Fruit fly (Drosophila melanogaster) whole organism, embryonic: ENCODE measurements around the gene CG6168.

ENCODE experiments used
- Aef1 ChIP-seq: fragments of 200-800 bp; sonication (Bioruptor generic); IDR thresholded peaks from 3 replicates; pipeline ENCODE4 v1.3.6; 2022; ENCODE audit warnings: missing biosample characterization, missing genetic modification characterization
- Awh ChIP-seq: fragments of 200-800 bp; sonication (Bioruptor generic); IDR thresholded peaks from 2 replicates; pipeline ENCODE4, ENCODE4 v1.3.6; 2022; ENCODE audit warnings: missing biosample characterization, missing genetic modification characterization
- CG10274 ChIP-seq: fragments of 200-800 bp; sonication (Bioruptor generic); optimal IDR thresholded peaks from 3 replicates; lab custom pipeline; 2017; ENCODE audit warnings: missing biosample characterization, mild to moderate bottlenecking, missing genetic modification characterization
- CG1233 ChIP-seq: fragments of 200-800 bp; sonication (Bioruptor generic); optimal IDR thresholded peaks from 4 replicates; lab custom pipeline; 2018; ENCODE audit warnings: missing biosample characterization, mild to moderate bottlenecking, missing genetic modification characterization
- CG14965 ChIP-seq: fragments of 200-800 bp; sonication (Bioruptor generic); optimal IDR thresholded peaks from 2 replicates; lab custom pipeline; 2016; ENCODE audit warnings: missing biosample characterization, missing genetic modification characterization, borderline replicate concordance
- CG1832 ChIP-seq: fragments of 200-800 bp; sonication (Bioruptor generic); optimal IDR thresholded peaks from 2 replicates; lab custom pipeline; 2017; ENCODE audit warnings: missing biosample characterization, mild to moderate bottlenecking, missing genetic modification characterization, inconsistent platforms
- CG18599 ChIP-seq: fragments of 200-800 bp; sonication (Bioruptor generic); optimal IDR thresholded peaks from 3 replicates; lab custom pipeline; 2017; ENCODE audit warnings: missing biosample characterization, missing genetic modification characterization, mild to moderate bottlenecking, moderate library complexity, missing genetic modification reagents
- CG31224 ChIP-seq: fragments of 200-800 bp; sonication (Bioruptor generic); IDR thresholded peaks from 2 replicates; pipeline ENCODE4 v1.3.6; 2022; ENCODE audit warnings: missing biosample characterization, missing genetic modification characterization
- CG3847 ChIP-seq: fragments of 200-800 bp; sonication (Bioruptor generic); IDR thresholded peaks from 2 replicates; pipeline ENCODE4 v1.3.6; 2022; ENCODE audit warnings: missing biosample characterization, missing genetic modification characterization
- CG42726 ChIP-seq: fragments of 200-800 bp; sonication (Bioruptor generic); IDR thresholded peaks from 2 replicates; pipeline ENCODE4 v1.3.6; 2022; ENCODE audit warnings: missing biosample characterization, missing genetic modification characterization; ENCODE audit not compliant: partially characterized antibody
- CG4282 ChIP-seq: fragments of 200-800 bp; sonication (Bioruptor generic); optimal IDR thresholded peaks from 2 replicates; lab custom pipeline; 2016; ENCODE audit warnings: missing biosample characterization, missing genetic modification characterization
- CG6683 ChIP-seq: fragments of 200-800 bp; sonication (Bioruptor generic); optimal IDR thresholded peaks from 2 replicates; lab custom pipeline; 2017; ENCODE audit warnings: missing biosample characterization, mild to moderate bottlenecking, missing genetic modification characterization, missing genetic modification reagents
- CG7963 ChIP-seq: fragments of 200-800 bp; sonication (Bioruptor generic); IDR thresholded peaks from 3 replicates; pipeline ENCODE4 v1.3.6; 2022; ENCODE audit warnings: missing biosample characterization, missing genetic modification characterization; ENCODE audit not compliant: partially characterized antibody
- CG8089 ChIP-seq: fragments of 200-800 bp; sonication (Bioruptor generic); optimal IDR thresholded peaks from 3 replicates; lab custom pipeline; 2016; ENCODE audit warnings: missing biosample characterization, missing genetic modification characterization
- CG8478 ChIP-seq: fragments of >200 bp; optimal IDR thresholded peaks from 2 replicates; lab custom pipeline; 2018
- Deaf1 ChIP-seq: fragments of 200-800 bp; optimal IDR thresholded peaks from 3 replicates; lab custom pipeline; 2019; ENCODE audit warnings: missing biosample characterization, mild to moderate bottlenecking, missing genetic modification characterization, moderate library complexity
- Doc2 ChIP-seq: fragments of 200-800 bp; sonication (Bioruptor generic); IDR thresholded peaks from 2 replicates; pipeline ENCODE4 v1.3.6; 2022; ENCODE audit warnings: missing biosample characterization, missing genetic modification characterization
- Fer1 ChIP-seq: fragments of 200-800 bp; sonication (Bioruptor generic); optimal IDR thresholded peaks from 2 replicates; lab custom pipeline; 2017; ENCODE audit warnings: missing biosample characterization, mild to moderate bottlenecking, missing genetic modification characterization
- Hr39 ChIP-seq: fragments of >200 bp; optimal IDR thresholded peaks from 2 replicates; lab custom pipeline; 2017
- MTF-1 ChIP-seq: fragments of 200-800 bp; sonication (Bioruptor generic); optimal IDR thresholded peaks from 2 replicates; lab custom pipeline; 2018; ENCODE audit warnings: missing biosample characterization, mild to moderate bottlenecking, missing genetic modification characterization, borderline replicate concordance
- Optix ChIP-seq: fragments of 200-800 bp; sonication (Bioruptor generic); IDR thresholded peaks from 3 replicates; pipeline ENCODE4 v1.3.6; 2022; ENCODE audit warnings: missing biosample characterization, missing genetic modification characterization
- Six4 ChIP-seq: fragments of 200-800 bp; sonication (Bioruptor generic); optimal IDR thresholded peaks from 2 replicates; lab custom pipeline; 2016; ENCODE audit warnings: missing biosample characterization, missing genetic modification characterization
- Spps ChIP-seq: fragments of 200-800 bp; sonication (Bioruptor generic); optimal IDR thresholded peaks from 2 replicates; lab custom pipeline; 2018; ENCODE audit warnings: missing biosample characterization, mild to moderate bottlenecking, missing genetic modification characterization
- ac ChIP-seq: fragments of 200-800 bp; sonication (Bioruptor generic); optimal IDR thresholded peaks from 3 replicates; lab custom pipeline; 2017; ENCODE audit warnings: missing biosample characterization, mild to moderate bottlenecking, missing genetic modification characterization
- ara ChIP-seq: fragments of 200-800 bp; sonication (Bioruptor generic); IDR thresholded peaks from 2 replicates; pipeline ENCODE4 v1.3.6; 2022; ENCODE audit warnings: missing biosample characterization, missing genetic modification characterization
- ase ChIP-seq: fragments of 200-800 bp; sonication (Bioruptor generic); IDR thresholded peaks from 3 replicates; pipeline ENCODE4 v1.3.6; 2022; ENCODE audit warnings: missing biosample characterization, missing genetic modification characterization
- cato ChIP-seq: fragments of 200-800 bp; sonication (Bioruptor generic); optimal IDR thresholded peaks from 2 replicates; lab custom pipeline; 2016; ENCODE audit warnings: missing biosample characterization, missing genetic modification characterization, borderline replicate concordance
- ci ChIP-seq: fragments of 200-800 bp; sonication (Bioruptor generic); IDR thresholded peaks from 3 replicates; pipeline ENCODE4 v1.3.6; 2022; ENCODE audit warnings: missing biosample characterization, missing genetic modification characterization
- danr ChIP-seq: fragments of 200-800 bp; sonication (Bioruptor generic); IDR thresholded peaks from 2 replicates; pipeline ENCODE4 v1.3.6; 2022; ENCODE audit warnings: missing biosample characterization, missing genetic modification characterization
- dm ChIP-seq: fragments of 200-800 bp; sonication (Bioruptor generic); optimal IDR thresholded peaks from 3 replicates; lab custom pipeline; 2016; ENCODE audit warnings: missing biosample characterization, missing genetic modification characterization
- dpn ChIP-seq, 2 experiments: fragments of 200-800 bp; sonication (Bioruptor generic); optimal IDR thresholded peaks; 3 replicates each; lab custom pipeline; 2016; ENCODE audit warnings: missing biosample characterization in 2 of 2, missing genetic modification characterization in 2 of 2
- fd3F ChIP-seq: fragments of 200-800 bp; sonication (Bioruptor generic); optimal IDR thresholded peaks from 2 replicates; lab custom pipeline; 2018; ENCODE audit warnings: missing biosample characterization, mild to moderate bottlenecking, missing genetic modification characterization, moderate library complexity
- gcm ChIP-seq: fragments of 200-800 bp; sonication (Bioruptor generic); optimal IDR thresholded peaks from 2 replicates; lab custom pipeline; 2019; ENCODE audit warnings: missing biosample characterization, mild to moderate bottlenecking, missing genetic modification characterization, moderate library complexity
- gem ChIP-seq: fragments of 200-800 bp; sonication (Bioruptor generic); optimal IDR thresholded peaks from 2 replicates; lab custom pipeline; 2019; ENCODE audit warnings: missing biosample characterization, mild to moderate bottlenecking, missing genetic modification characterization, moderate library complexity
- grn ChIP-seq: fragments of 200-800 bp; sonication (Bioruptor generic); optimal IDR thresholded peaks from 3 replicates; lab custom pipeline; 2017; ENCODE audit warnings: missing biosample characterization, missing genetic modification characterization
- hb ChIP-seq: fragments of 200-800 bp; sonication (Bioruptor generic); IDR thresholded peaks from 3 replicates; pipeline ENCODE4 v1.3.6; 2022; ENCODE audit warnings: missing biosample characterization, missing genetic modification characterization; ENCODE audit not compliant: partially characterized antibody
- hth ChIP-seq: fragments of >200 bp; optimal IDR thresholded peaks from 2 replicates; lab custom pipeline; 2017; ENCODE audit warnings: inconsistent platforms
- ind ChIP-seq: fragments of 200-800 bp; sonication (Bioruptor generic); optimal IDR thresholded peaks from 3 replicates; lab custom pipeline; 2016; ENCODE audit warnings: missing biosample characterization, missing genetic modification characterization
- jumu ChIP-seq: fragments of 200-800 bp; sonication (Bioruptor generic); optimal IDR thresholded peaks from 3 replicates; lab custom pipeline; 2016; ENCODE audit warnings: missing biosample characterization, missing genetic modification characterization
- ken ChIP-seq: fragments of 200-800 bp; sonication (Bioruptor generic); IDR thresholded peaks from 3 replicates; pipeline ENCODE4 v1.3.6; 2022; ENCODE audit warnings: missing biosample characterization, missing genetic modification characterization
- lmd ChIP-seq: fragments of 200-800 bp; sonication (Bioruptor generic); IDR thresholded peaks from 2 replicates; pipeline ENCODE4 v1.3.6; 2022; ENCODE audit warnings: missing biosample characterization, missing genetic modification characterization
- lov ChIP-seq, 2 experiments: fragments of 200-800 bp in 1 of 2; fragments of >200 bp in 1 of 2; sonication (Bioruptor generic) in 1 of 2; IDR thresholded peaks in 1 of 2; optimal IDR thresholded peaks in 1 of 2; 2 replicates in 1 of 2; 3 replicates in 1 of 2; pipeline versions ENCODE4 v1.3.6 to Lab custom; 2017 to 2022; ENCODE audit warnings: missing biosample characterization in 1 of 2, missing genetic modification characterization in 1 of 2
- nau ChIP-seq: fragments of 200-800 bp; sonication (Bioruptor generic); optimal IDR thresholded peaks from 3 replicates; lab custom pipeline; 2017; ENCODE audit warnings: missing biosample characterization, mild to moderate bottlenecking, missing genetic modification characterization, missing genetic modification reagents
- oc ChIP-seq: fragments of 200-800 bp; sonication (Bioruptor generic); optimal IDR thresholded peaks from 2 replicates; lab custom pipeline; 2018; ENCODE audit warnings: missing biosample characterization, mild to moderate bottlenecking, missing genetic modification characterization, moderate library complexity
- onecut ChIP-seq: fragments of 200-800 bp; sonication (Bioruptor generic); IDR thresholded peaks from 2 replicates; pipeline ENCODE4 v1.3.6; 2022; ENCODE audit warnings: missing biosample characterization, missing genetic modification characterization
- pho ChIP-seq: fragments of 200-800 bp; sonication (Bioruptor generic); optimal IDR thresholded peaks from 2 replicates; lab custom pipeline; 2016; ENCODE audit warnings: missing biosample characterization, missing genetic modification characterization
- sim ChIP-seq: fragments of 200-800 bp; sonication (Bioruptor generic); IDR thresholded peaks from 2 replicates; pipeline ENCODE4 v1.3.6; 2022; ENCODE audit warnings: missing biosample characterization, missing genetic modification characterization
- slp2 ChIP-seq: fragments of 200-800 bp; sonication (Bioruptor generic); optimal IDR thresholded peaks from 2 replicates; lab custom pipeline; 2016; ENCODE audit warnings: missing biosample characterization, missing genetic modification characterization
- stwl ChIP-seq: fragments of 200-800 bp; sonication (Bioruptor generic); optimal IDR thresholded peaks from 3 replicates; lab custom pipeline; 2018; ENCODE audit warnings: missing biosample characterization, mild to moderate bottlenecking, missing genetic modification characterization, moderate library complexity
- unc-4 ChIP-seq: fragments of 200-800 bp; sonication (Bioruptor generic); IDR thresholded peaks from 2 replicates; pipeline ENCODE4 v1.3.6; 2022; ENCODE audit warnings: missing biosample characterization, missing genetic modification characterization; ENCODE audit not compliant: partially characterized antibody
- usp ChIP-seq: fragments of >200 bp; optimal IDR thresholded peaks from 2 replicates; lab custom pipeline; 2017; ENCODE audit warnings: missing biosample characterization, missing genetic modification characterization

Gene CG6168

dm6 chr3L:11366422-11366821 is 44.9 kb upstream of the CG6168 start (continued):
- TF ChIP-seq lmd (GFP tag; lab: Robert Waterston, UW): peak; percentile 14; the same call in 1 of the 2 replicates
- no peak for TF ChIP-seq CG14965
- TF ChIP-seq jumu: no peak
- no peak for TF ChIP-seq sim (GFP tag; lab: Robert Waterston, UW)
- no peak for TF ChIP-seq oc
- no peak for TF ChIP-seq grn
- no peak for TF ChIP-seq pho (GFP tag; lab: Kevin White, UChicago)
- TF ChIP-seq Awh (GFP tag; lab: Robert Waterston, UW): 0 out of 2 replicates have a peak, but pooled peaks have one; percentile 30
- TF ChIP-seq dpn (GFP tag; optimal IDR thresholded peaks at IDR 0.05; lab: Kevin White, UChicago): no peak
- no peak for TF ChIP-seq ind (GFP tag; lab: Kevin White, UChicago)
- TF ChIP-seq usp (GFP tag; lab: Kevin White, UChicago): no peak
- TF ChIP-seq CG1832 (GFP tag; lab: Kevin White, UChicago): peak; percentile 26
- no peak for TF ChIP-seq CG3847 (GFP tag; lab: Robert Waterston, UW)
- 0 out of 3 replicates have a peak, but pooled peaks have one; percentile 23 for TF ChIP-seq Optix (GFP tag; lab: Robert Waterston, UW)
- no peak for TF ChIP-seq Fer1 (GFP tag; lab: Kevin White, UChicago)
- no peak for TF ChIP-seq CG42726 (GFP tag; lab: Robert Waterston, UW)
- no peak for TF ChIP-seq CG8478
- peak; percentile 35; the same call in 1 of the 3 replicates for TF ChIP-seq ci (GFP tag; lab: Robert Waterston, UW)
- no peak for TF ChIP-seq CG10274 (GFP tag; lab: Kevin White, UChicago)
- no peak for TF ChIP-seq Aef1 (GFP tag; lab: Robert Waterston, UW)
- TF ChIP-seq Deaf1 (tag; lab: Kevin White, UChicago): peak; percentile 35
- no peak for TF ChIP-seq cato (GFP tag; lab: Kevin White, UChicago)
- TF ChIP-seq hth (lab: Kevin White, UChicago): no peak
- no peak for TF ChIP-seq CG7963 (GFP tag; lab: Robert Waterston, UW)
- no peak for TF ChIP-seq dm (GFP tag; lab: Kevin White, UChicago)
- no peak for TF ChIP-seq Doc2 (GFP tag; lab: Robert Waterston, UW)
- TF ChIP-seq stwl: no peak
- no peak for TF ChIP-seq CG8089
- TF ChIP-seq ase (GFP tag; lab: Robert Waterston, UW): no peak
- no peak for TF ChIP-seq CG18599
- no peak for TF ChIP-seq CG31224 (GFP tag; lab: Robert Waterston, UW)
- TF ChIP-seq MTF-1 (GFP tag; lab: Kevin White, UChicago): no peak
- TF ChIP-seq nau: no peak
- TF ChIP-seq hb: 0 out of 3 replicates have a peak, but pooled peaks have one; percentile 9
- TF ChIP-seq danr (GFP tag; lab: Robert Waterston, UW): 0 out of 2 replicates have a peak, but pooled peaks have one; percentile 37
- TF ChIP-seq onecut: no peak
- TF ChIP-seq CG4282 (GFP tag; lab: Kevin White, UChicago): no peak
- TF ChIP-seq unc-4 (GFP tag; lab: Robert Waterston, UW): no peak
- TF ChIP-seq CG6683: no peak
- TF ChIP-seq slp2 (GFP tag; lab: Kevin White, UChicago): no peak
- no peak for TF ChIP-seq lov (optimal IDR thresholded peaks at IDR 0.05; lab: Kevin White, UChicago)
- TF ChIP-seq lov (GFP tag; IDR thresholded peaks at IDR 0.05; lab: Robert Waterston, UW): peak; percentile 60; the same call in 2 of the 3 replicates
- no peak for TF ChIP-seq gcm (GFP tag; lab: Kevin White, UChicago)
- peak; percentile 52 for TF ChIP-seq Hr39 (lab: Kevin White, UChicago)
- TF ChIP-seq ken (GFP tag; lab: Robert Waterston, UW): 0 out of 3 replicates have a peak, but pooled peaks have one; percentile 24
- no peak for TF ChIP-seq ac
- no peak for TF ChIP-seq CG1233 (GFP tag; lab: Kevin White, UChicago)
- TF ChIP-seq gem: no peak
- no peak for TF ChIP-seq Six4 (GFP tag; lab: Kevin White, UChicago)
- TF ChIP-seq ara (GFP tag; lab: Robert Waterston, UW): no peak
- TF ChIP-seq fd3F (GFP tag; lab: Kevin White, UChicago): no peak
- no peak for TF ChIP-seq Spps (tag; lab: Kevin White, UChicago)
